Worm (Caenorhabditis elegans) whole organism, midembryonic: ENCODE results near the gene srbc-62.

Experiments
- med-1 ChIP-seq: sonication (generic microtip); optimal IDR thresholded peaks from 2 replicates; lab custom pipeline; 2017; ENCODE audit warnings: missing genetic modification characterization, mild to moderate bottlenecking, missing compliant biosample characterization, antibody characterized with exemption, missing genetic modification reagents; ENCODE audit not compliant: insufficient read depth
- ref-1 ChIP-seq: fragments of 200-800 bp; sonication (Bioruptor generic); conservative IDR thresholded peaks from 2 replicates; pipeline ENCODE4 v1.3.6; 2022; ENCODE audit warnings: missing genetic modification reagents, missing genetic modification characterization, missing compliant biosample characterization
- tab-1 ChIP-seq: fragments of 200-800 bp; sonication (Bioruptor generic); IDR thresholded peaks from 2 replicates; pipeline ENCODE4 v1.3.6; 2022; ENCODE audit warnings: missing genetic modification characterization, missing compliant biosample characterization

ce11 chrV:17236345-17236744 is 18.6 kb downstream of the srbc-62 start, which contains the start of gene T19C9.10:
- TF ChIP-seq ref-1 (GFP tag; lab: Robert Waterston, UW) (no peak), tab-1 (GFP tag; lab: Robert Waterston, UW) (no peak), med-1 (no peak)
